Fruit fly (Drosophila melanogaster): ENCODE measurements around the gene HGTX.

Gene HGTX

DNA sequence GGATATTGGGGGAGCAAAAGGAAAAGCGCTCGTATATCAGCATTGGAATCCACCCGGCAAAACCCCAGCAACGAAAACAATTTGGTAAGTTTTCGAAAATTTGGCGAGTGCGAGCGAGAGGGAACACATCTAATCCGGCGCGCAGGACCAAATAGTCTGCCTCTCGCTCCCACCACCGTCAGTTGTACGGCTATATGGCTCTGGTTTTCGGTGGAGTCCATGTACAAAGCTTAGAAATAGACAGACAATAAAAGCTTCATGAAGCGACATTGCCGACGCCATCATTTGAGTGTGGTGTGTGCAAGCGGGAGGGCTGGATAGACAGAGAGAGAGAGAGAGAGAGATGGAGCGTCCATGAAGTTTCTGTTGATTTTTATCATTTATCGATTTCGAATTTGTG, 19.0 kb downstream of the HGTX start:
- TF ChIP-seq Snoo (tag; optimal IDR thresholded peaks at IDR 0.05) (no peak), EcR (GFP tag; optimal IDR thresholded peaks at IDR 0.05) (no peak), Pif1B (GFP tag; optimal IDR thresholded peaks at IDR 0.05) (no peak), CG8301 (tag; optimal IDR thresholded peaks at IDR 0.05) (no peak), Pif1A (GFP tag; optimal IDR thresholded peaks at IDR 0.05) (no peak), gl (tag; optimal IDR thresholded peaks at IDR 0.05) (no peak), rn (GFP tag; IDR thresholded peaks at IDR 0.05) (no peak), D1 (tag; optimal IDR thresholded peaks at IDR 0.05) (no peak), CG12605 (GFP tag; IDR thresholded peaks at IDR 0.05) (no peak), CG13204 (GFP tag; optimal IDR thresholded peaks at IDR 0.05) (no peak), CG32121 (GFP tag; IDR thresholded peaks at IDR 0.05) (no peak), CG34367 (tag; optimal IDR thresholded peaks at IDR 0.05) (no peak), fd96Ca (GFP tag; IDR thresholded peaks at IDR 0.05) (no peak), CG9948 (tag; optimal IDR thresholded peaks at IDR 0.05) (no peak), CG17806 (tag; optimal IDR thresholded peaks at IDR 0.05) (no peak)

DNA sequence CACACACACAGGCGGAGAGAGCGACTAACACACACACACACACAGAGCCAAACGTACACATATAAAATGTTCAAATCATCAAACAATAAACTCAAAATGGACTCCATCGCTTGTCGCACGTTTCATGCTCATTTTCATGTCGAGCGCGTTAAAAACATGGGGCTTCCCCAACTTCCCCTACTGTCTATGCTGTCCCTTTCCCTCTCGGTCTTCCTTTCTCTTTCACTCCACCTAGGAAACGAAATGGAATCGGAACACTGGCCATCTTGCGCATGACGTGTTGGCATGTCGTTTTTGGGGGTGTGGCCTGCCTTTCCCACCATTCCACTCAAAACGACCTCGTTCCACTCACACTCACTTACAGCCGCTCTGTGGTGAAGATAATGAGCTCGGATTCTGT, 20.4 kb downstream of the HGTX start:
- TF ChIP-seq CG10348 (GFP tag; IDR thresholded peaks at IDR 0.05) (no peak), EcR (GFP tag; optimal IDR thresholded peaks at IDR 0.05) (no peak), D1 (tag; optimal IDR thresholded peaks at IDR 0.05) (peak; percentile 61)

DNA sequence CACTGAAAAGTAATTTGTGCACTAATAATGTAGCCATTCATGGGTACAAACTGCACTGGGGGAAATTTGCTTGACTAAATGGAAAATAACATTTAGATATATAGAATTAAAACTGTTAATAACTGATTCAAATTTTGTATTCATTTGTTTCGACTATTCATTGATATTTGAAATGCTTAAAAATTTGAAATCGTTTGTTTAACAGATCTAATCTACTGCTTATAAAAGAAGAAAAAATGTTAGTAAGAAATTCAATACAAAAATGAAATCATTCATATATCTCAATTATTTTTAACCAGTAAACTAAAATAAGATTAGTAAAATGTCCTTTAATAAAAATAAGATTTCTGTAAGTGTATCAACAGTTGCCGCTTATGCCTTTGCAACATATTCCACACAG, 23.4 kb downstream of the HGTX start:
- TF ChIP-seq CG9948 (tag; optimal IDR thresholded peaks at IDR 0.05) (no peak), EcR (GFP tag; optimal IDR thresholded peaks at IDR 0.05) (no peak)

DNA sequence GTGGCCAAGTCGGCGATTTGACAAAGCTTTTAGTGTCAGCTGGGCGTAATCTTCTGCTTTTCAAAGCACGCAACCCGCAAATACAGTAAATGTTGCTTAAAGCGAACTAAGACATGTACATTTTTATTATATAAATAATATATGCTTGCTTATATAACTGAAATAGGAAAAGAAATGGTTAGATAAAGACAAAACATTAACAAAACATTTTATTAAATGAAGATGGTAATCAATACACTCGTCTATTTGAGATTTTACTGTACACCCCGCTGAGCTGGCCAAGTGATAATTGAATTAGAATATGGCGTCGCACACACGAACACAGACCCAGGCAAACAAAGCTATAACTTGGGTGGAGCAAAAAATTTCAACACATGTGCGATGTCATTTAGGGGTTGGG, 24.7 kb downstream of the HGTX start:
- TF ChIP-seq CG13204 (GFP tag; optimal IDR thresholded peaks at IDR 0.05) (no peak), CG4496 (GFP tag; IDR thresholded peaks at IDR 0.05) (no peak), CG10348 (GFP tag; IDR thresholded peaks at IDR 0.05) (no peak), CG32121 (GFP tag; IDR thresholded peaks at IDR 0.05) (no peak), D1 (tag; optimal IDR thresholded peaks at IDR 0.05) (no peak), fd96Ca (GFP tag; IDR thresholded peaks at IDR 0.05) (no peak), EcR (GFP tag; optimal IDR thresholded peaks at IDR 0.05) (no peak), Pif1A (GFP tag; optimal IDR thresholded peaks at IDR 0.05) (no peak), CG14655 (GFP tag; optimal IDR thresholded peaks at IDR 0.05) (no peak)

DNA sequence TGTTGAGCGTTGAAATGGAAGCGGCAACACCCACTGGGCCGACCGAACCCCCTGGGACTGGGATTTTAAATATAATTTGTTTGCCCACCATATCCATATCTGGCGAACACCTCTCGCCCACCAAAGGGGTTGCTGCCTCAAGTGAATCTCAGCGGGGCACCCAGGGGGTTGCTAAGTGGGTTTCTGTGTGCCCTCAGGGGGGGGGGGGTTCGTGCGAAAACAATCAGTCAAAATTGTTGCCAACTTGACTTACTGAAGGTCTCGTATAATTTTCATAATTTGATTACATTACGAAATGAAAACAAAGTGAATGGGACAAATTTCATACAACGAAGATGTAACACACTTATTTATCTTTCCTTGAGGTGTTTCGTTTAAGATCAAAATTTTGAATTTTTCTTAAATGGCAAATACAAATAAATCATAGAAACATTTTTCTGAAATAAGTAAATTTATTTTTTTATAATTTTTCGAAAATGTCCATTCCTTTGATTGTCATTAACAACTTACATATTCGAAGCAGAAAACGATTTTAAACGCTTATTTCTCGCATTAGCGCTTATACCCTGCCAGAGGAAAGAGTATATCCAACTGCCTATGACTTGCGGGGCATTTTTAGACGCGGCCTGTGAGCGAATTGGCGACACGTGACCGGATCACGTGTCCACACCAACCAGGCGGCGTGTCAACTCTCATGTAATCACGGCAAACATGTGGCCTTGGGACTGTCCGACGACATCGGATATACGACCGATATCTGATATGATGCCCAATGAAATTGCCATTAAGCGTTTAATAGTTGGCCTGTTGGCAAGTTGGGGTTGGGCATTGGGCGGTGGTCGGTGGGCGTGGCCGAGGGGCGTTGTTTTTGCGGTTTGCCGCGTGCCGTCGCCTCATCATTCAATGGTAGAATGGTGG, 29.5 kb downstream of the HGTX start:
- no peak for TF ChIP-seq gl (tag; optimal IDR thresholded peaks at IDR 0.05)
- TF ChIP-seq CG8301 (tag; optimal IDR thresholded peaks at IDR 0.05) = no peak
- no peak for TF ChIP-seq Pif1B (GFP tag; optimal IDR thresholded peaks at IDR 0.05)
- no peak for TF ChIP-seq CG15710 (tag; optimal IDR thresholded peaks at IDR 0.05)
- TF ChIP-seq D1 (tag; optimal IDR thresholded peaks at IDR 0.05) = no peak
- TF ChIP-seq CG17806 (tag; optimal IDR thresholded peaks at IDR 0.05) = no peak
- TF ChIP-seq Ets98B (GFP tag; IDR thresholded peaks at IDR 0.05) = no peak
- no peak for TF ChIP-seq CG4496 (GFP tag; IDR thresholded peaks at IDR 0.05)
- no peak for TF ChIP-seq EcR (GFP tag; optimal IDR thresholded peaks at IDR 0.05)

DNA sequence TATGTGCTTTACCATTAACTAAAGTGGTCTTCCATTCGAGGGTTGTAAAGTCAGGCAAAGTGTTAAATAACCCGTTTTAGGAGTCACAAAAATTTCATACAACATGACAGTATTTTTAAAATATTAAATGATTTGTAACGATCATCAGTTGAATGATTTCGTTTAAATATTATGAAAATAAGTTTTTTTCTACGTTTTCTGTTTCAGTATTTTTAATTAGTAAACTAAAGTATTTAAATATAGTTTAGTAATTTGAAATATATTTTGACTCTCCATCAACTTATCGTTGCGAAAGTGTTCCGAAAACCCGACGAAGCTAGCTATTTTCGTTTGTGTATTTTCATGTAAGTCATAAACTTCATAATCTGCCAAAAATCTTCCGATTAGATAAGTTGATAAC, 32.2 kb downstream of the HGTX start, which contains the start of gene CG42758:
TSS of gene CG42758 (plus strand) at position 301 of the 400 bp plus-strand sequence.
- TF ChIP-seq CG32121 (GFP tag; IDR thresholded peaks at IDR 0.05) = no peak
- no peak for TF ChIP-seq CG17806 (tag; optimal IDR thresholded peaks at IDR 0.05)
- TF ChIP-seq Pif1B (GFP tag; optimal IDR thresholded peaks at IDR 0.05) = no peak
- no peak for TF ChIP-seq Snoo (tag; optimal IDR thresholded peaks at IDR 0.05)
- no peak for TF ChIP-seq Pif1A (GFP tag; optimal IDR thresholded peaks at IDR 0.05)
- TF ChIP-seq CG12605 (GFP tag; IDR thresholded peaks at IDR 0.05) = no peak
- TF ChIP-seq CG13204 (GFP tag; optimal IDR thresholded peaks at IDR 0.05) = no peak
- no peak for TF ChIP-seq CG9948 (tag; optimal IDR thresholded peaks at IDR 0.05)

DNA sequence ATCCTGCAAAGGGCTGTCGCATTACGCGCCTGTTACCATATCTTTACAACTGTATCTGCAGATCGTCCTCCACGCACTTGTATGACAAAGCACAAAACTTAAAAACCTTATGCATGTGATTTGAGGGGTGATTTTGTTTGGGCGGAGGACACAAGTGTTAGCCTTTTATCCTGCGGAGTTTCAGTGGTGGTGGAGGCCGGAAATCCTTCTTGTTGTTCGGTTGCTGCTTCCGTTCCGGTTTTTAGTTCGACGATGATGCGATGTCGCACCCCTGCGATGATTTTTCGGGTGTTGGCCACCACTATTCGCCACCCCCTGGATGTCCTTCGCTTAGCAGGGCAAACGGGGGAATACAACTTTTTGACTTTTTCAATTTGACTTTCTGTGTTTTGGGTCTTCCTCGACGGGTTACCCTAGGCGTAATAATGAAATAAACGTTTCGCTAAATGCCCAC, 34.2 kb downstream of the HGTX start:
- TF ChIP-seq Ets98B (GFP tag; IDR thresholded peaks at IDR 0.05) (no peak), CG8159 (tag; optimal IDR thresholded peaks at IDR 0.05) (no peak), CG13204 (GFP tag; optimal IDR thresholded peaks at IDR 0.05) (no peak), CG10348 (GFP tag; IDR thresholded peaks at IDR 0.05) (no peak), D1 (tag; optimal IDR thresholded peaks at IDR 0.05) (no peak)
